Worm (Caenorhabditis elegans): ENCODE measurements around the gene F20G2.1.

F20G2.1 gene

ce11 chrV:13753481-13753880 is at the start of gene F20G2.1:
TSS of gene F20G2.1 (minus strand) at chrV:13753581.
- no peak for TF ChIP-seq unc-62 (GFP tag; optimal IDR thresholded peaks at IDR 0.05)

DNA sequence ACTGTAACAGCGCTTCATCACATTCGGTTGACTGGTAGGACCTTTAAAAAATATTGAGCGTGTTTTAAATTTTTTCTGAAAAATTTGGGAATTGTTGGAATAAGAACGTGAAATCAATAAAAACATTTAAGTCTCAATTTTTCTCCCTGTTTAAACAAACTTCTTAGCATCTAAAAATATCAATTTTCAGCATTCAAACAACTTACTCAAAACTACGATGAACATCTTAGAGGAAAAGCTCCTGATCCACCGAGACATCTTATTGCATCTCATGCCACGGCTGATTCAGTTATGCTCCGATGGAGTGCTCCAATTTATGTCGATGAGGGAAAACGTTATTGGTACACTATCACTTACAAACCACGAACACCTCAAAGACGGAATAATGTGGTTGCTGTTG is 45.8 kb upstream of the F20G2.1 start:
- no peak for TF ChIP-seq unc-62 (GFP tag; optimal IDR thresholded peaks at IDR 0.05)

DNA sequence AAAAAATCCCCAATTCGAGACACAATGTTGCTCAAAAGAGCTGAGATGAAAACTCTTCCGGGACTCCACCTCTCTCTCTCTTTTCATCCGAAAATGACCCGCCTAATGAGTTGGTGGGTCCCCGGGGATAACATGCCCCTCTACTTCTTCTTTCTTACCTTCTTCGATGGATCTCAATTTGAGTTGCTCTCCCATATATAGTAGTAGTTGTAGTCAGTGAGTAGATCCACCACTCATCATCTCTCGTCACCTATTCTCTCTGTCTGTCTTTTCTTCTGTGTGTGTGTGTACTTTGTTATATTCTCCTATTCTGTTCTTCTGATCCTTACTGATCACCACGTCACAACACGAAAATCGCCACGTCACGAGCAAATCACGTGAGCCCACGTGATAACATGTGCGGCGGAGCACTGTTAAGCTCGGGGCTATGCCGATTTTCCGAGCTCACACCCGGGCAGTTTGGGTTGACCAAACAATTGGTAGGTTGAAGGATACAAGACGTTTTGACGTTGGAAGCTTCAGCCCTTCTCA is 42.9 kb upstream of the F20G2.1 start, which contains the start of gene twk-32:
twk-32 (plus strand) TSS at position 396 of the 531 bp plus-strand sequence.
- no peak for TF ChIP-seq unc-62 (GFP tag; optimal IDR thresholded peaks at IDR 0.05)

DNA sequence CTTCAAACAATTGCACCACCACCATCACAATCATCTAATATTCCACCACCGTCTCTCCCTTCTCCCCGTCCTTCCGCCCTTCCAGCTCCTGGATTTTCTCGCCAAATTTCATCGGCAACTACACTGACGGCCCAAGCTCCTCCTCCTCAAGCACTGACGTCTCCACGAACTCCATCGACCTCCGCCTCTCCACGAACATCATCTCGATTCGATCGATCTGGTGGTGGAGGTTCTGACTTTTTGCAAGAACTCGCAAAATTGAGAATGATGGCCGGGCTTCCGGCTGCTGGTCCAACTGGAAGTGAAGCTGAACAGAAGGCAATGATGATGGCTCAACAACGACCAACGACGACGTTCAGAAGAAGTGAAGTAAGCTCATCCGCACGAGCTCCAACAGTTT is 40.7 kb upstream of the F20G2.1 start:
- TF ChIP-seq unc-62 (GFP tag; optimal IDR thresholded peaks at IDR 0.05): no peak

DNA sequence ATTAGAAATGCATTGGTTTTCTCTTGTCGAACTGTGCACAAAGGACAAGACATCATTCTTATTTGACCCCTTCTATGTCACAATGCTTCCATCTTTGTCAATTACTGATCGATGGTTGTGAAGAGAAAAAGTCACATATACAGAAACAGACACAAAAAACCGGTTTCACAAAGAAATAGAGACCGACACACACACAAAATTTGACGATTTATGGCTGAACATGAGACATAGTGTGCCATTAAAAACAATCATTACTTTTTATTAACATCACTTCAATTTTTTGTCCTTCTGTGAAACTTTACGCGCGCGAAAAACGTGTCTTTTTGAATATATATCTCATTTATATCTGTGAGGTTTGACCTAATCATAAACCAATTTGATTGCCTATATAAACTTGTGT is 37.2 kb upstream of the F20G2.1 start:
- no peak for TF ChIP-seq unc-62 (GFP tag; optimal IDR thresholded peaks at IDR 0.05)

DNA sequence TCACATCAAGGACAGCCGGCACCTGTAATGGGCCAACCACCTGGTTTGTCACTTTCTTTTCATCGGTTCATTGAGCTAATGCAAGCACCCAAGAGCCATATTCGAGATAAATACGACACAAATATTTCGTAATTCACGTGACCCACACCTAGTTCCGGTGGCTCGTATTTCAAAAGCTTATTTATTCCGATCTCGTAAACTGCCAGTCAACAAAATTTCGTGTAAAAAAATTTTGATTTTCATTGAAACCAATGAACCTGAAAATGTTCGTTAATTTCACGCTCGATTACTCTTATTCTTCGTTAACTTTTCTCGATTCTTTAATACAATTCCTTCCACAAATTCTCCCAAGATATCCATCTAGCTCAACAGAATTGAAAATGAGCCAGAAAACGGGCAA is 36.7 kb upstream of the F20G2.1 start:
- TF ChIP-seq unc-62 (GFP tag; optimal IDR thresholded peaks at IDR 0.05): no peak

- TF ChIP-seq unc-62 (GFP tag; optimal IDR thresholded peaks at IDR 0.05): no peak
Observed at ce11 chrV:13789362-13789761, 36.0 kb upstream of the F20G2.1 start.

DNA sequence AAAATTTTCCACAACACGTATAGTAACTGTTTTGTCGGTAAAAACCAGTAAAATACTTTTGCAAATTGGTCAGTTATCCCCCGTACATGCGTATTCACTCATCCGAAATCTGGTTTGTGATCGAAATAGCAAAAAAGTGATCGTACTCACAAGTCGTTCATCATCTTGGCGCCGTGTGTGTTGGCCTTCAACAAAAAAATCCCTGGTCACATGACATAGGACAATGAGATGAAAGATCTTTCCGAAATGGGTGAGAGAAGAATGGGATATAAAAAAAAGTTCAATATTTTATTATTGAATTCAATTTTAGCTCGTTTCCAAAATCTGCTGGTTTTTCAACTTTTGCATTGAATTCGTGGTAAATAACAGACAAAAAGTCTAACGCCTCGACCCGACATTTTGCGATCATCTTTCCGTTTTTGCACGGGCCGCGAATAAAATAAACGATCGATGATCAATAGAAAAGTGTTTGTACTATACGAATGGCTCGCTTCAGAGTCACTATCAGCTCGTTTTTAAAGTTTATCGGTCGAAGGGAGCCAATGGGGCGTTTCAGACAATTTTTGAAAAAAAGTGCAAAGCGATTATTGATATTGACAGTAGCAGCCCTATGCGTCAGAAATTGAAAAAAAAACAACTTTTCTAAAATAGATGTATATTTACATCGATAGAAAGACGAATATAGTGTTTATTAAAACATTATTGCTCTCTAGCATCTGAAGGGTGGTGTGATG is 34.7 kb upstream of the F20G2.1 start:
- no peak for TF ChIP-seq unc-62 (GFP tag; optimal IDR thresholded peaks at IDR 0.05)

ce11 chrV:13787225-13787898 is 34.0 kb upstream of the F20G2.1 start, which contains the start of the genes F53C11.4 and F53C11.5:
TSS of gene F53C11.4 (minus strand) at chrV:13787352.
TSS of gene F53C11.5 (plus strand) at chrV:13787549.
- TF ChIP-seq unc-62 (GFP tag; optimal IDR thresholded peaks at IDR 0.05): no peak

DNA sequence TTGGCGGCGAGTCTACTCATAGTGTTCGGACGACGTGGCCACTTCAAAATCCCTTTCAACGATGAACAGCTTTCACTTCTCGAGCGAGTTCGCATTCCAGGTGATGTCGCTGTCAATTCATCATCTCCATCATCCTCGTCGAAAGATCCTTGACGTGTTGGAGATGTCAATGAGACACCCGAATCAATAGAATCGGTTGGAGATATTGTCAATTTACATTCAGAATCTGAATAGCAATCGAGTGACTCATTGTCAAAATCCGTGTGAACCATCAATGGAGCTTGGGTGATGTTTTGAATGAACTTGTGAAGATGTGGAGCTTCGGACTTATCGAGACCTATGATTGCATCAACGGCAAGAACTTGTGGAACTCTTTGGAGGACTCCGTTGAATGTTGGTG is 32.4 kb upstream of the F20G2.1 start:
- no peak for TF ChIP-seq unc-62 (GFP tag; optimal IDR thresholded peaks at IDR 0.05)

DNA sequence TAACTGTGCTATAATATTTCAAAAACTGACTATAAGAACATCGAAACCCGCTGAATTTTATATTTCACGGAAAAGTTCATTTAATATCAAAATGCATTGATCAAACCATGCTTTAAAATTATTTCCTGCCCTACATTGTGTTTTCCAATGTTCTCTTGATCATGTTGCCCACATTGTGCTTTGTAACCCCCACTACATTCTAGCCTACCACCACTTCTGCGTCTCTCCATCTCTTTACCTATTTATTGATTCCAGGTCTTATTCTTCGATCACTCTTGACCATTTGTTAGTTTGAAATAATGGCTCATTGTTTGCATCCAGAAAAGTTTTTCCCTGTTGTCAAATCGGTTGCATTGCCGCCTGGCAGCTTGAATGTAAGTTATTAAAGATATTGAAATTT is 28.8 kb upstream of the F20G2.1 start, which contains the start of gene decr-1.1:
decr-1.1 (plus strand) TSS at position 210 of the 400 bp plus-strand sequence.
- TF ChIP-seq unc-62 (GFP tag; optimal IDR thresholded peaks at IDR 0.05): no peak

DNA sequence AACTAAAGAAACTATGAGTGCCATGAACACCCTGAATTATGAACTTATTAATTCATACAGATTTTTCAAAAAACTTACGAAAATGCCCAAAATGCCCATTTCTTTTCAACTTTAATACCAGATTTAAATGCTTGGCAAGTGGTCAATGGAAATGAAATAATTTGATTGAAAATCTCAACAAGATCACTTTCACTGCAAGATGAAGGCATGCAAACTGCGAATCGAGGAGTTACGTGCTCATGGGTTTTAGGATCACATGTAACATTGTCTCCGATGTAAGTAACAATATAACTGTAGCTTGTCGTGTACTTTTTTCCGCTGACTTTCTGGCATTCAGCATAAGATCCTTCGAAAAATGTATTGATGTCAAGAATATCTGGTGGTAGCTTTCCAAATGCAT is 27.5 kb upstream of the F20G2.1 start:
- TF ChIP-seq unc-62 (GFP tag; optimal IDR thresholded peaks at IDR 0.05): no peak

ce11 chrV:13777857-13778256 is 24.5 kb upstream of the F20G2.1 start, which contains the start of gene F53C11.9:
TSS of gene F53C11.9 (plus strand) at chrV:13778015.
- TF ChIP-seq unc-62 (GFP tag; optimal IDR thresholded peaks at IDR 0.05): no peak

ce11 chrV:13775529-13775928 is 22.1 kb upstream of the F20G2.1 start, which contains the start of gene F53C11.1:
TSS of gene F53C11.1 (plus strand) at chrV:13775796.
- no peak for TF ChIP-seq unc-62 (GFP tag; optimal IDR thresholded peaks at IDR 0.05)

ce11 chrV:13771209-13771608 is 17.8 kb upstream of the F20G2.1 start, which contains the start of gene F20G2.5:
TSS of gene F20G2.5 (plus strand) at chrV:13771509.
- no peak for TF ChIP-seq unc-62 (GFP tag; optimal IDR thresholded peaks at IDR 0.05)

DNA sequence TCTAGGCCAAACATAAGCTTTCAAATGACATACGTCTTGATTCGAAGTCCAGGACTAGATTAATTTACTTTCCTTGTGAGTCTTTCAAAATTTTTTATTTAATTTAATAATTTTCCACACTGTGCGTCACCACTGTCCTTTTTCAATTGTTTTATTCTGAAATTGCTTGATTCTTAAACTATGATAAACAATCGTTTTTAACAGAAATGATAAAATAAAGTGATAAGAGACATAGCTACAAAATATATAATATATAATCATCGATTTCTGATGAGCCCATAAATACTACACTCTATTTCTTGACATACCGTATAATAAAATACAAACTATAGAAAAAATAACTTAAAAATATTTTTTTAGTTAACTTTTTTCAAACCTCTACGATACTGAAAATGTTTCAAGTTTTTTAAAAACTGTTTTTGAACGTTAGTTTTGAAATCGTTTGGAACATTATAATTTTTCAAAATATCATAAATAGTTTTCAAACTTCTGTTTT is 15.6 kb upstream of the F20G2.1 start, which contains the start of gene nas-24:
nas-24 (plus strand) TSS at position 446 of the 496 bp plus-strand sequence.
- TF ChIP-seq unc-62 (GFP tag; optimal IDR thresholded peaks at IDR 0.05): no peak
